Fruit fly (Drosophila melanogaster) whole organism, wandering third instar larva: ENCODE measurements around the gene fon.

Experiments
- Abd-B ChIP-seq: fragments of >200 bp; optimal IDR thresholded peaks from 2 replicates; lab custom pipeline; 2017; ENCODE audit warnings: missing biosample characterization, missing genetic modification characterization
- CG9705 ChIP-seq: fragments of 200-800 bp; sonication (Bioruptor generic); optimal IDR thresholded peaks from 2 replicates; lab custom pipeline; 2018; ENCODE audit warnings: missing biosample characterization, mild to moderate bottlenecking, missing genetic modification characterization
- Mio ChIP-seq: sonication (Bioruptor generic); optimal IDR thresholded peaks from 2 replicates; lab custom pipeline; 2016; ENCODE audit warnings: missing biosample characterization, missing genetic modification characterization
- br ChIP-seq: fragments of 200-800 bp; sonication (Bioruptor generic); optimal IDR thresholded peaks from 2 replicates; lab custom pipeline; 2016; ENCODE audit warnings: missing biosample characterization, missing genetic modification characterization
- dsf ChIP-seq: sonication (Bioruptor generic); optimal IDR thresholded peaks from 2 replicates; lab custom pipeline; 2016; ENCODE audit warnings: missing biosample characterization, missing genetic modification characterization, borderline replicate concordance
- foxo ChIP-seq, 2 experiments: fragments of 200-800 bp; sonication (Bioruptor generic); optimal IDR thresholded peaks; 2 replicates in 1 of 2; 3 replicates in 1 of 2; lab custom pipeline; 2016 to 2017; ENCODE audit warnings: missing biosample characterization in 2 of 2, missing genetic modification characterization in 2 of 2
- psq ChIP-seq: fragments of 200-800 bp; sonication (Bioruptor generic); optimal IDR thresholded peaks from 3 replicates; lab custom pipeline; 2017; ENCODE audit warnings: missing biosample characterization, mild to moderate bottlenecking, missing genetic modification characterization, moderate library complexity
- usp ChIP-seq: fragments of >200 bp; optimal IDR thresholded peaks from 2 replicates; lab custom pipeline; 2017; ENCODE audit warnings: missing biosample characterization, missing genetic modification characterization

dm6 chr2L:19358017-19358471 is 28.0 kb downstream of the fon start:
- TF ChIP-seq usp: no peak
- TF ChIP-seq Mio (GFP tag; lab: Kevin White, UChicago): no peak
- TF ChIP-seq psq (GFP tag; lab: Kevin White, UChicago): peak; percentile 51
- no peak for TF ChIP-seq dsf (GFP tag; lab: Kevin White, UChicago)
- peak in 1 of 2 experiments; percentile 69 for TF ChIP-seq foxo (GFP tag; optimal IDR thresholded peaks at IDR 0.05; lab: Kevin White, UChicago)
- TF ChIP-seq br (GFP tag; lab: Kevin White, UChicago): peak; percentile 71
- TF ChIP-seq CG9705 (GFP tag; lab: Kevin White, UChicago): no peak
- TF ChIP-seq Abd-B: no peak
